Fruit fly (Drosophila melanogaster): ENCODE data around the gene PolD1.

PolD1 gene

DNA sequence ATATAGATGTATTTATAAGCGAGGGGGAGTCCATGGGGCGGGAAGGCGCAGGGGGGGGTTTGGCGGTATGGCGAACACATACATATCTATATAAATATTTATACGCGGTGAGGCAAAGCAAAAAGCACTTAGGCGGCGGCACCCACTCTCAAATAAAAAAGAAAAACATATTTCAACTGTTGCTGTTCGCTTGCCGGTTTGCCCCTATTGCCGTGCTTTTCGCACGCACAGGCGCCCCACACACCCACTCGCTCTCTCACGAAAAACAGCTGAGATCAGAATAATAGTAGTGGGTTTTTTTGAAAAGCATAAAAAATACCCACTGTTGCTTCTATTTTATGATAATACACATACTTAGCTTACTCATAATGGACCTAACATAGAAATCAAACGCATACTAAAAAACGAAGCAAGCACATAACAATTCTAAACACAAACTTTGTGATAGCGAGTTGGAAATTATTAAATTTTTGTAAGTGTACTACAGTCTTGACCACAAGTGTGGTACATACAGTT, 13.6 kb upstream of the PolD1 start (continued):
- TF ChIP-seq so (GFP tag; IDR thresholded peaks at IDR 0.05) = peak; percentile 69; the same call in 1 of the 3 replicates
- TF ChIP-seq Dref (GFP tag; IDR thresholded peaks at IDR 0.05) = no peak
- TF ChIP-seq cwo (GFP tag; optimal IDR thresholded peaks at IDR 0.05) = peak; percentile 80
- TF ChIP-seq CG2120 (GFP tag; optimal IDR thresholded peaks at IDR 0.05) = peak; percentile 95
- TF ChIP-seq CG4404 (GFP tag; IDR thresholded peaks at IDR 0.05) = no peak
- TF ChIP-seq gt (GFP tag; IDR thresholded peaks at IDR 0.05) = no peak
- TF ChIP-seq CG14860 (GFP tag; IDR thresholded peaks at IDR 0.05; ENCODE audit: partially characterized antibody) = no peak
- peak; percentile 90 for TF ChIP-seq mam (GFP tag; optimal IDR thresholded peaks at IDR 0.05)
- no peak for TF ChIP-seq hkb (optimal IDR thresholded peaks at IDR 0.05)
- TF ChIP-seq hkb (GFP tag; IDR thresholded peaks at IDR 0.05) = peak; percentile 62
- peak; percentile 60; the same call in 1 of the 2 replicates for TF ChIP-seq Adf1 (GFP tag; IDR thresholded peaks at IDR 0.05)
- TF ChIP-seq CG3281 (GFP tag; optimal IDR thresholded peaks at IDR 0.05) = peak; percentile 90
- TF ChIP-seq pum (GFP tag; optimal IDR thresholded peaks at IDR 0.05) = peak; percentile 63
- no peak for TF ChIP-seq Lhr (GFP tag; optimal IDR thresholded peaks at IDR 0.05)
- TF ChIP-seq sc (optimal IDR thresholded peaks at IDR 0.05) = no peak
- no peak for TF ChIP-seq sc (GFP tag; optimal IDR thresholded peaks at IDR 0.05)
- TF ChIP-seq CG10209 (GFP tag; optimal IDR thresholded peaks at IDR 0.05) = peak; percentile 78
- no peak for TF ChIP-seq HLH4C (GFP tag; IDR thresholded peaks at IDR 0.05; ENCODE audit: partially characterized antibody)
- 0 out of 3 replicates have a peak, but pooled peaks have one; percentile 58 for TF ChIP-seq C15 (GFP tag; IDR thresholded peaks at IDR 0.05)
- TF ChIP-seq HLH3B (GFP tag; IDR thresholded peaks at IDR 0.05) = 0 out of 2 replicates have a peak, but pooled peaks have one; percentile 36
- no peak for TF ChIP-seq D (optimal IDR thresholded peaks at IDR 0.05)
- peak; percentile 23 for TF ChIP-seq D (GFP tag; optimal IDR thresholded peaks at IDR 0.05)
- no peak for TF ChIP-seq Tbp (GFP tag; optimal IDR thresholded peaks at IDR 0.05)
- peak; percentile 78 for TF ChIP-seq Hsf (GFP tag; optimal IDR thresholded peaks at IDR 0.05)
- TF ChIP-seq CG2889 (GFP tag; IDR thresholded peaks at IDR 0.05) = peak; percentile 52; the same call in 1 of the 3 replicates
- TF ChIP-seq MESR4 (GFP tag; optimal IDR thresholded peaks at IDR 0.05) = no peak
- TF ChIP-seq CG1792 (GFP tag; optimal IDR thresholded peaks at IDR 0.05) = peak; percentile 74
- peak; percentile 80 for TF ChIP-seq CG18619 (GFP tag; optimal IDR thresholded peaks at IDR 0.05)
- peak; percentile 28 for TF ChIP-seq dm (GFP tag; optimal IDR thresholded peaks at IDR 0.05)
- peak; percentile 39 for TF ChIP-seq slou (GFP tag; optimal IDR thresholded peaks at IDR 0.05)
- peak; percentile 92 for TF ChIP-seq CG13894 (tag; optimal IDR thresholded peaks at IDR 0.05)
- no peak for TF ChIP-seq Hr39 (optimal IDR thresholded peaks at IDR 0.05)
- peak; percentile 21 for TF ChIP-seq Fer2 (tag; optimal IDR thresholded peaks at IDR 0.05)
- TF ChIP-seq zfh2 (GFP tag; optimal IDR thresholded peaks at IDR 0.05) = peak; percentile 90
- no peak for TF ChIP-seq TFAM (GFP tag; optimal IDR thresholded peaks at IDR 0.05)
- no peak for TF ChIP-seq Doc2 (GFP tag; IDR thresholded peaks at IDR 0.05)
- peak; percentile 48 for TF ChIP-seq sima (GFP tag; optimal IDR thresholded peaks at IDR 0.05)
- TF ChIP-seq caup (GFP tag; optimal IDR thresholded peaks at IDR 0.05; ENCODE audit: severe bottlenecking) = peak; percentile 84
- TF ChIP-seq corto (GFP tag; optimal IDR thresholded peaks at IDR 0.05) = peak; percentile 25
- no peak for TF ChIP-seq Awh (GFP tag; IDR thresholded peaks at IDR 0.05)
- peak; percentile 26 for TF ChIP-seq Neu2 (GFP tag; optimal IDR thresholded peaks at IDR 0.05; ENCODE audit: borderline replicate concordance)
- peak; percentile 62 for TF ChIP-seq CG31441 (GFP tag; IDR thresholded peaks at IDR 0.05)
- TF ChIP-seq dimm (GFP tag; IDR thresholded peaks at IDR 0.05) = no peak
- TF ChIP-seq aop (GFP tag; IDR thresholded peaks at IDR 0.05) = no peak
- no peak for TF ChIP-seq wor (GFP tag; IDR thresholded peaks at IDR 0.05)
- TF ChIP-seq CG6683 (GFP tag; optimal IDR thresholded peaks at IDR 0.05) = peak; percentile 5
- no peak for TF ChIP-seq gce (GFP tag; IDR thresholded peaks at IDR 0.05)
- TF ChIP-seq CrebB (tag; optimal IDR thresholded peaks at IDR 0.05) = peak; percentile 72
- TF ChIP-seq CG30403 (GFP tag; optimal IDR thresholded peaks at IDR 0.05) = peak; percentile 83
- TF ChIP-seq dmrt11E (tag; optimal IDR thresholded peaks at IDR 0.05) = no peak
- peak; percentile 32 for TF ChIP-seq pnt (GFP tag; optimal IDR thresholded peaks at IDR 0.05)
- TF ChIP-seq dan (GFP tag; IDR thresholded peaks at IDR 0.05) = no peak
